Fruit fly (Drosophila melanogaster) whole organism, embryonic: ENCODE data around the gene Usp5.

Experiments
- B-H1 ChIP-seq: fragments of 200-800 bp; sonication (Bioruptor generic); IDR thresholded peaks from 3 replicates; pipeline ENCODE4 v1.3.6; 2022; ENCODE audit warnings: missing biosample characterization, missing genetic modification characterization
- B-H2 ChIP-seq: fragments of 200-800 bp; sonication (Bioruptor generic); optimal IDR thresholded peaks from 2 replicates; lab custom pipeline; 2018; ENCODE audit warnings: missing biosample characterization, mild to moderate bottlenecking, missing genetic modification characterization
- Bteb2 ChIP-seq: fragments of 200-800 bp; sonication (Bioruptor generic); optimal IDR thresholded peaks from 2 replicates; lab custom pipeline; 2016; ENCODE audit warnings: missing biosample characterization, missing genetic modification characterization
- CG10366 ChIP-seq: fragments of 200-800 bp; sonication (Bioruptor generic); IDR thresholded peaks from 2 replicates; pipeline ENCODE4 v1.3.6; 2022; ENCODE audit warnings: missing biosample characterization, missing genetic modification characterization
- CG10959 ChIP-seq: fragments of 200-800 bp; sonication (Bioruptor generic); IDR thresholded peaks from 2 replicates; pipeline ENCODE4 v1.3.6; 2022; ENCODE audit warnings: missing biosample characterization, missing genetic modification characterization
- CG11560 ChIP-seq: fragments of 200-800 bp; sonication (Bioruptor generic); IDR thresholded peaks from 3 replicates; pipeline ENCODE4 v1.3.6; 2022; ENCODE audit warnings: missing biosample characterization, missing genetic modification characterization
- CG16813 ChIP-seq: fragments of 200-800 bp; sonication (Bioruptor generic); IDR thresholded peaks from 3 replicates; pipeline ENCODE4 v1.3.6; 2022; ENCODE audit warnings: missing biosample characterization, missing genetic modification characterization; ENCODE audit not compliant: partially characterized antibody
- CG17361 ChIP-seq: fragments of 200-800 bp; sonication (Bioruptor generic); IDR thresholded peaks from 3 replicates; pipeline ENCODE4 v1.3.6; 2022; ENCODE audit warnings: missing biosample characterization, missing genetic modification characterization
- CG17385 ChIP-seq: fragments of 200-800 bp; sonication (Bioruptor generic); optimal IDR thresholded peaks from 3 replicates; lab custom pipeline; 2018; ENCODE audit warnings: missing biosample characterization, mild to moderate bottlenecking, missing genetic modification characterization
- CG31365 ChIP-seq: fragments of 200-800 bp; sonication (Bioruptor generic); optimal IDR thresholded peaks from 2 replicates; lab custom pipeline; 2018; ENCODE audit warnings: missing biosample characterization, mild to moderate bottlenecking, missing genetic modification characterization
- CG3995 ChIP-seq: fragments of 200-800 bp; sonication (Bioruptor generic); optimal IDR thresholded peaks from 3 replicates; lab custom pipeline; 2016; ENCODE audit warnings: missing biosample characterization, missing genetic modification characterization
- CG4328 ChIP-seq: fragments of 200-800 bp; sonication (Bioruptor generic); optimal IDR thresholded peaks from 3 replicates; lab custom pipeline; 2017; ENCODE audit warnings: missing biosample characterization, missing genetic modification reagents, missing genetic modification characterization
- CG7987 ChIP-seq: fragments of 200-800 bp; sonication (Bioruptor generic); optimal IDR thresholded peaks from 2 replicates; lab custom pipeline; 2018; ENCODE audit warnings: missing biosample characterization, mild to moderate bottlenecking, missing genetic modification characterization, moderate library complexity
- CG8924 ChIP-seq: fragments of 200-800 bp; optimal IDR thresholded peaks from 3 replicates; lab custom pipeline; 2019; ENCODE audit warnings: missing biosample characterization, mild to moderate bottlenecking, missing genetic modification characterization, moderate library complexity
- Camta ChIP-seq: fragments of 200-800 bp; sonication (Bioruptor generic); optimal IDR thresholded peaks from 2 replicates; lab custom pipeline; 2016; ENCODE audit warnings: missing biosample characterization, missing genetic modification characterization
- CoRest ChIP-seq: fragments of 200-800 bp; sonication (Bioruptor generic); optimal IDR thresholded peaks from 3 replicates; lab custom pipeline; 2018; ENCODE audit warnings: missing biosample characterization, mild to moderate bottlenecking, missing genetic modification characterization, moderate library complexity
- CrebB ChIP-seq: fragments of 200-800 bp; sonication (Bioruptor generic); optimal IDR thresholded peaks from 3 replicates; lab custom pipeline; 2018; ENCODE audit warnings: missing biosample characterization, mild to moderate bottlenecking, missing genetic modification characterization
- D19A ChIP-seq: fragments of 200-800 bp; optimal IDR thresholded peaks from 3 replicates; lab custom pipeline; 2019; ENCODE audit warnings: missing biosample characterization, mild to moderate bottlenecking, missing genetic modification characterization, moderate library complexity
- Deaf1 ChIP-seq: fragments of 200-800 bp; optimal IDR thresholded peaks from 3 replicates; lab custom pipeline; 2019; ENCODE audit warnings: missing biosample characterization, mild to moderate bottlenecking, missing genetic modification characterization, moderate library complexity
- Dp ChIP-seq: fragments of 200-800 bp; sonication (Bioruptor generic); optimal IDR thresholded peaks from 2 replicates; lab custom pipeline; 2018; ENCODE audit warnings: missing biosample characterization, mild to moderate bottlenecking, missing genetic modification characterization, moderate library complexity
- E2f2 ChIP-seq: fragments of 200-800 bp; sonication (Bioruptor generic); IDR thresholded peaks from 2 replicates; pipeline ENCODE4 v1.3.6; 2022; ENCODE audit warnings: missing biosample characterization, missing genetic modification characterization
- Gug ChIP-seq: fragments of 200-800 bp; sonication (Bioruptor generic); IDR thresholded peaks from 4 replicates; pipeline ENCODE4 v1.3.6; 2022; ENCODE audit warnings: missing biosample characterization, missing genetic modification characterization
- HLHmδ ChIP-seq: fragments of 200-800 bp; sonication (Bioruptor generic); optimal IDR thresholded peaks from 2 replicates; lab custom pipeline; 2018; ENCODE audit warnings: missing biosample characterization, mild to moderate bottlenecking, missing genetic modification characterization, moderate library complexity
- Optix ChIP-seq: fragments of 200-800 bp; sonication (Bioruptor generic); IDR thresholded peaks from 3 replicates; pipeline ENCODE4 v1.3.6; 2022; ENCODE audit warnings: missing biosample characterization, missing genetic modification characterization
- Pdp1 ChIP-seq, 2 experiments: fragments of 200-800 bp; sonication (Bioruptor generic); optimal IDR thresholded peaks; 3 replicates each; lab custom pipeline; 2016; ENCODE audit warnings: missing biosample characterization in 2 of 2, missing genetic modification characterization in 2 of 2, mild to moderate bottlenecking in 1 of 2, moderate library complexity in 1 of 2
- Scr ChIP-seq: fragments of 200-800 bp; sonication (Bioruptor generic); IDR thresholded peaks from 2 replicates; pipeline ENCODE4 v1.3.6; 2022; ENCODE audit warnings: missing biosample characterization, missing genetic modification characterization; ENCODE audit not compliant: partially characterized antibody
- Six4 ChIP-seq: fragments of 200-800 bp; sonication (Bioruptor generic); optimal IDR thresholded peaks from 2 replicates; lab custom pipeline; 2016; ENCODE audit warnings: missing biosample characterization, missing genetic modification characterization
- amos ChIP-seq: fragments of 200-800 bp; sonication (Bioruptor generic); IDR thresholded peaks from 2 replicates; pipeline ENCODE4 v1.3.6; 2022; ENCODE audit warnings: missing biosample characterization, missing genetic modification characterization; ENCODE audit not compliant: partially characterized antibody
- az2 ChIP-seq: fragments of 200-800 bp; sonication (Bioruptor generic); optimal IDR thresholded peaks from 3 replicates; lab custom pipeline; 2016; ENCODE audit warnings: missing biosample characterization, missing genetic modification characterization
- bcd ChIP-seq: fragments of 200-800 bp; sonication (Bioruptor generic); optimal IDR thresholded peaks from 2 replicates; lab custom pipeline; 2017; ENCODE audit warnings: missing biosample characterization, mild to moderate bottlenecking, missing genetic modification characterization
- cg ChIP-seq: fragments of 200-800 bp; sonication (Bioruptor generic); optimal IDR thresholded peaks from 3 replicates; lab custom pipeline; 2019; ENCODE audit warnings: missing biosample characterization, mild to moderate bottlenecking, missing genetic modification characterization, moderate library complexity
- chm ChIP-seq: fragments of 200-800 bp; sonication (Bioruptor generic); IDR thresholded peaks from 2 replicates; pipeline ENCODE4 v1.3.6; 2022; ENCODE audit warnings: missing biosample characterization, missing genetic modification characterization
- ci ChIP-seq: fragments of 200-800 bp; sonication (Bioruptor generic); IDR thresholded peaks from 3 replicates; pipeline ENCODE4 v1.3.6; 2022; ENCODE audit warnings: missing biosample characterization, missing genetic modification characterization
- crp ChIP-seq, 2 experiments: fragments of 200-800 bp; sonication (Bioruptor generic); optimal IDR thresholded peaks; 2 replicates in 1 of 2; 3 replicates in 1 of 2; lab custom pipeline; 2017; ENCODE audit warnings: missing biosample characterization in 2 of 2, missing genetic modification characterization in 2 of 2, mild to moderate bottlenecking in 1 of 2, moderate library complexity in 1 of 2
- cwo ChIP-seq: fragments of 200-800 bp; sonication (Bioruptor generic); optimal IDR thresholded peaks from 3 replicates; lab custom pipeline; 2017; ENCODE audit warnings: missing biosample characterization, missing genetic modification characterization, mild to moderate bottlenecking, moderate library complexity, missing genetic modification reagents
- dm ChIP-seq: fragments of 200-800 bp; sonication (Bioruptor generic); optimal IDR thresholded peaks from 3 replicates; lab custom pipeline; 2016; ENCODE audit warnings: missing biosample characterization, missing genetic modification characterization
- en ChIP-seq: fragments of 200-800 bp; sonication (Bioruptor generic); optimal IDR thresholded peaks from 2 replicates; lab custom pipeline; 2016; ENCODE audit warnings: missing biosample characterization, missing genetic modification characterization
- h ChIP-seq: fragments of >200 bp; optimal IDR thresholded peaks from 2 replicates; lab custom pipeline; 2017
- kni ChIP-seq: fragments of 200-800 bp; sonication (Bioruptor generic); optimal IDR thresholded peaks from 3 replicates; lab custom pipeline; 2017; ENCODE audit warnings: mild to moderate bottlenecking, missing biosample characterization, missing genetic modification reagents, missing genetic modification characterization
- lov ChIP-seq, 2 experiments: fragments of 200-800 bp in 1 of 2; fragments of >200 bp in 1 of 2; sonication (Bioruptor generic) in 1 of 2; IDR thresholded peaks in 1 of 2; optimal IDR thresholded peaks in 1 of 2; 2 replicates in 1 of 2; 3 replicates in 1 of 2; pipeline versions ENCODE4 v1.3.6 to Lab custom; 2017 to 2022; ENCODE audit warnings: missing biosample characterization in 1 of 2, missing genetic modification characterization in 1 of 2
- nom ChIP-seq: fragments of 200-800 bp; sonication (Bioruptor generic); optimal IDR thresholded peaks from 2 replicates; lab custom pipeline; 2017; ENCODE audit warnings: missing biosample characterization, missing genetic modification characterization, mild to moderate bottlenecking, moderate library complexity, missing genetic modification reagents
- pan ChIP-seq, 4 experiments: fragments of >200 bp in 3 of 4; fragments of 200-800 bp in 1 of 4; sonication (Bioruptor generic) in 1 of 4; optimal IDR thresholded peaks in 3 of 4; IDR thresholded peaks in 1 of 4; 2 replicates each; pipeline versions ENCODE4 v1.3.6 to Lab custom; 2017 to 2022; ENCODE audit warnings: missing biosample characterization in 2 of 4, missing genetic modification characterization in 2 of 4, mixed read lengths in 1 of 4
- pum ChIP-seq: fragments of 200-800 bp; sonication (Bioruptor generic); optimal IDR thresholded peaks from 2 replicates; lab custom pipeline; 2016; ENCODE audit warnings: missing biosample characterization, missing genetic modification characterization
- sim ChIP-seq: fragments of 200-800 bp; sonication (Bioruptor generic); IDR thresholded peaks from 2 replicates; pipeline ENCODE4 v1.3.6; 2022; ENCODE audit warnings: missing biosample characterization, missing genetic modification characterization
- unpg ChIP-seq: fragments of 200-800 bp; sonication (Bioruptor generic); optimal IDR thresholded peaks from 3 replicates; lab custom pipeline; 2018; ENCODE audit warnings: missing biosample characterization, mild to moderate bottlenecking, missing genetic modification characterization, moderate library complexity
- vnd ChIP-seq: fragments of 200-800 bp; sonication (Bioruptor generic); IDR thresholded peaks from 3 replicates; pipeline ENCODE4 v1.3.6; 2022; ENCODE audit warnings: missing biosample characterization, missing genetic modification characterization; ENCODE audit not compliant: partially characterized antibody
- wdn ChIP-seq: fragments of 200-800 bp; sonication (Bioruptor generic); IDR thresholded peaks from 2 replicates; pipeline ENCODE4 v1.3.6; 2022; ENCODE audit warnings: missing biosample characterization, missing genetic modification characterization
- zf30C ChIP-seq: fragments of 200-800 bp; sonication (Bioruptor generic); optimal IDR thresholded peaks from 3 replicates; lab custom pipeline; 2018; ENCODE audit warnings: missing biosample characterization, mild to moderate bottlenecking, missing genetic modification characterization
- zfh2 ChIP-seq: fragments of 200-800 bp; sonication (Bioruptor generic); optimal IDR thresholded peaks from 2 replicates; lab custom pipeline; 2016; ENCODE audit warnings: missing biosample characterization, missing genetic modification characterization

The Usp5 gene

DNA sequence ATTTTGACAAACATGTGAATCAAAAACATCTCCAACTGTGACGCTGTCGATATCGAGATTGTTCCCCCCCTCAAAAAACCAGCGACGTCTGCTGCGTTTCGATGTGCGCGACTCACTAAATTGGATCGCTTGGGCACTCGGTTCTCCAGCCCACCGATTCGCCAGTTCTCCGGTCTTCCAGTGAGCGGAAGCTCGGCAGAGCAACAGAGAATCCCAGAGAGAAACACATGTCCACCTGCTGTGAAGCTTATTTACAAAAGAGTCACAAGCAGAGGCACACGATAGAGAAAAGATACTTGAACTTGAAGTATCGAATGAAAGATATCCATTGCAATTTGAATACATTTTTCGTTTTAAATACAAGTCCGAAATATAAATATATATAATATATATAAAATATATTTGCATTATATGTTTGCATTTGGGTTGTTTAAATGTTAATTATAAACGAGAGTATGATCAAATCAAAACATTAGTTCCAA is 14.1 kb downstream of the Usp5 start (continued):
- TF ChIP-seq B-H1 = no peak
- TF ChIP-seq en = no peak
- no peak for TF ChIP-seq pan (optimal IDR thresholded peaks at IDR 0.05; lab: Kevin White, UChicago)
- TF ChIP-seq pan (GFP tag; optimal IDR thresholded peaks at IDR 0.05 in 1 of 2, IDR thresholded peaks at IDR 0.05 in 1 of 2) = peak in 1 of 2 experiments; percentile 14
- TF ChIP-seq CG17385 (GFP tag; lab: Kevin White, UChicago) = peak; percentile 39
- peak; percentile 20 for TF ChIP-seq CG8924 (tag; lab: Kevin White, UChicago)
- TF ChIP-seq Bteb2 (GFP tag; lab: Kevin White, UChicago) = no peak
- no peak for TF ChIP-seq Scr (GFP tag; lab: Robert Waterston, UW)
- TF ChIP-seq CG16813 (GFP tag; lab: Robert Waterston, UW) = no peak
- peak; percentile 5 for TF ChIP-seq CrebB (tag; lab: Kevin White, UChicago)
- no peak for TF ChIP-seq CG31365 (tag; lab: Kevin White, UChicago)
- no peak for TF ChIP-seq h (lab: Kevin White, UChicago)
- no peak for TF ChIP-seq CG10959 (GFP tag; lab: Robert Waterston, UW)
- no peak; the same call in 2 of the 3 replicates for TF ChIP-seq ci (GFP tag; lab: Robert Waterston, UW)
- no peak for TF ChIP-seq D19A (tag; lab: Kevin White, UChicago)
- TF ChIP-seq dm (GFP tag; lab: Kevin White, UChicago) = no peak
- TF ChIP-seq CG4328 (GFP tag; lab: Kevin White, UChicago) = no peak
- no peak for TF ChIP-seq pum (GFP tag; lab: Kevin White, UChicago)
- peak; percentile 30 for TF ChIP-seq B-H2 (GFP tag; lab: Kevin White, UChicago)
- TF ChIP-seq cg (GFP tag; lab: Kevin White, UChicago) = no peak
- TF ChIP-seq CoRest (tag; lab: Kevin White, UChicago) = peak; percentile 30
- TF ChIP-seq Deaf1 (tag; lab: Kevin White, UChicago) = peak; percentile 59
- no peak for TF ChIP-seq sim (GFP tag; lab: Robert Waterston, UW)
- TF ChIP-seq kni (GFP tag; lab: Kevin White, UChicago) = no peak
- TF ChIP-seq CG10366 (GFP tag; lab: Robert Waterston, UW) = no peak
- TF ChIP-seq Gug (GFP tag; lab: Robert Waterston, UW) = no peak
- no peak for TF ChIP-seq Optix (GFP tag; lab: Robert Waterston, UW)
- peak; percentile 32; the same call in 1 of the 2 replicates for TF ChIP-seq amos
- no peak for TF ChIP-seq unpg
- peak; percentile 1 for TF ChIP-seq nom (GFP tag; lab: Kevin White, UChicago)
- TF ChIP-seq crp (GFP tag; optimal IDR thresholded peaks at IDR 0.05; lab: Kevin White, UChicago) = no peak
- no peak for TF ChIP-seq bcd (GFP tag; lab: Kevin White, UChicago)
- TF ChIP-seq lov (optimal IDR thresholded peaks at IDR 0.05; lab: Kevin White, UChicago) = no peak
- TF ChIP-seq lov (GFP tag; IDR thresholded peaks at IDR 0.05; lab: Robert Waterston, UW) = no peak
- TF ChIP-seq vnd = no peak
- TF ChIP-seq chm (GFP tag; lab: Robert Waterston, UW) = no peak; the same call in 1 of the 2 replicates
- peak; percentile 32 for TF ChIP-seq CG7987 (GFP tag; lab: Kevin White, UChicago)
- TF ChIP-seq az2 (GFP tag; lab: Kevin White, UChicago) = no peak
- TF ChIP-seq wdn (GFP tag; lab: Robert Waterston, UW) = no peak
- TF ChIP-seq zfh2 (GFP tag; lab: Kevin White, UChicago) = no peak
- TF ChIP-seq Pdp1 (GFP tag; optimal IDR thresholded peaks at IDR 0.05; lab: Kevin White, UChicago) = no peak
- no peak for TF ChIP-seq Dp (GFP tag; lab: Kevin White, UChicago)
- no peak for TF ChIP-seq zf30C
- TF ChIP-seq CG3995 (GFP tag; lab: Kevin White, UChicago) = no peak
- TF ChIP-seq cwo = peak; percentile 20
- TF ChIP-seq CG17361 (GFP tag; lab: Robert Waterston, UW) = 0 out of 3 replicates have a peak, but pooled peaks have one; percentile 24
- no peak for TF ChIP-seq CG11560 (tag; lab: Robert Waterston, UW)
- TF ChIP-seq Six4 (GFP tag; lab: Kevin White, UChicago) = no peak
- no peak for TF ChIP-seq Camta
- TF ChIP-seq E2f2 = peak; percentile 29; the same call in 1 of the 2 replicates
- TF ChIP-seq HLHmδ (GFP tag; lab: Kevin White, UChicago) = no peak
